Worm (Caenorhabditis elegans): ENCODE data around the gene F20C5.6.
"Not testable (repeated sequence)": the region's sequence is repeated elsewhere in the genome, so short reads cannot be mapped to it uniquely, and the experiment has no call there.

F20C5.6 gene

DNA sequence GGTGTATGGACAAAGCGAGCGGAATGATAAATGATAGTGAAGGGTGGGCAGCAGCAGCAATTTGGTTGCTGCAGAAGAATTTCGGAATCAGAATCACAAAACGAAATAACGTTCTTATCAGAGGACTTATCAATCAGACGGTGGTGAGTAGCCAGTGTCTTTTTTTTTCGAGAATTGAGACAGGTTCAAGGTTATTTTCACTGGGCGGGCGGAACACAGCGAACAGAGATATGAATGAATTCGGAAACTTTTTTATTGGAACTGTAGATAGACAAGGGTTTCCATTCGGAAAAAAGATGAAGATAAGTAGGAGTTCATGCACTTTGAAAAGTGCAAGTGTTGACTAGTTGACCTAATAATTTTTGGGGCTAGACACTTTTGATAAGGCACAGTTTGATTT is 20.2 kb upstream of the F20C5.6 start:
- peak; percentile 92 for TF ChIP-seq fos-1 (tag; optimal IDR thresholded peaks at IDR 0.05)
- TF ChIP-seq mbf-1 (tag; optimal IDR thresholded peaks at IDR 0.05): no peak
- TF ChIP-seq nhr-10 (tag; optimal IDR thresholded peaks at IDR 0.05): no peak
- no peak for TF ChIP-seq elt-3 (tag; optimal IDR thresholded peaks at IDR 0.05)
- TF ChIP-seq egl-27 (tag; optimal IDR thresholded peaks at IDR 0.05): peak; percentile 61
- TF ChIP-seq lin-39 (tag; optimal IDR thresholded peaks at IDR 0.05): no peak
- no peak for TF ChIP-seq gmeb-1 (tag; optimal IDR thresholded peaks at IDR 0.05)
- peak; percentile 74 for TF ChIP-seq blmp-1 (tag; optimal IDR thresholded peaks at IDR 0.05; ENCODE audit: insufficient read depth)
- TF ChIP-seq nhr-25 (tag; optimal IDR thresholded peaks at IDR 0.05): peak; percentile 57
- TF ChIP-seq F13H6.1 (tag; optimal IDR thresholded peaks at IDR 0.05): peak; percentile 8
- peak; percentile 79 for TF ChIP-seq sma-9 (GFP tag; optimal IDR thresholded peaks at IDR 0.05)
- no peak for TF ChIP-seq sma-9 (tag; optimal IDR thresholded peaks at IDR 0.05)
- TF ChIP-seq Y55F3AM.14 (GFP tag; optimal IDR thresholded peaks at IDR 0.05): peak; percentile 38
- peak; percentile 68 for TF ChIP-seq sma-3 (GFP tag; optimal IDR thresholded peaks at IDR 0.05)
- no peak for TF ChIP-seq lsy-2 (tag; optimal IDR thresholded peaks at IDR 0.05)
- TF ChIP-seq sem-4 (tag; optimal IDR thresholded peaks at IDR 0.05): peak; percentile 42
- no peak for TF ChIP-seq zag-1 (tag; optimal IDR thresholded peaks at IDR 0.05)
- peak; percentile 77 for TF ChIP-seq nhr-21 (tag; optimal IDR thresholded peaks at IDR 0.05)

DNA sequence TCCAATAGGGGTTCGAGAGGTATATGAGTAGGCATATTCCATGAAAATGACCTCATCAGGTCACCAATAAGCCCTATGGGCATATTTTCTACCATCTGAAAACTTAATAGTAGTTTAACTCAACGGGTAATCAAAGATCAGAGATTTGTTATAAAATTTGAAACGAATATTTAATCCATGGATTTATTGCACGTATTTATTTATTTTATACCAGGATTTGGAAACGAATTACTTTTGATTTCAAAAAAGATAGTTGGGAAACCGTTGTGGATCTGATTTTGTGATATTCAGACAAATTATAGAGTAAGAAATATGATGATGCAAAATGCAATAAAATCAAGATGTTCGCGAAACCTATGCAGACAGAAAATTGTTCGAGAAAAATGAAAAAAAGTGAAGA is 19.8 kb upstream of the F20C5.6 start, which contains the start of gene C33D9.3:
Gene C33D9.3 (minus strand): TSS at position 101 of the 400 bp plus-strand sequence.
- TF ChIP-seq snpc-4 (tag; optimal IDR thresholded peaks at IDR 0.05) (no peak), ztf-11 (tag; optimal IDR thresholded peaks at IDR 0.05) (no peak), ama-1 (optimal IDR thresholded peaks at IDR 0.05) (no peak), alr-1 (tag; optimal IDR thresholded peaks at IDR 0.05) (no peak), dmd-4 (tag; optimal IDR thresholded peaks at IDR 0.05) (no peak), C34F6.9 (tag; optimal IDR thresholded peaks at IDR 0.05) (no peak), mab-5 (tag; optimal IDR thresholded peaks at IDR 0.05) (no peak), nhr-23 (tag; optimal IDR thresholded peaks at IDR 0.05) (no peak), nhr-12 (tag; optimal IDR thresholded peaks at IDR 0.05) (no peak), Y55F3AM.14 (GFP tag; optimal IDR thresholded peaks at IDR 0.05) (no peak), nhr-129 (tag; optimal IDR thresholded peaks at IDR 0.05) (no peak), nhr-237 (tag; optimal IDR thresholded peaks at IDR 0.05) (no peak), ztf-4 (tag; optimal IDR thresholded peaks at IDR 0.05) (no peak), unc-62 (GFP tag; optimal IDR thresholded peaks at IDR 0.05) (no peak), nhr-21 (tag; optimal IDR thresholded peaks at IDR 0.05) (no peak), egl-27 (tag; optimal IDR thresholded peaks at IDR 0.05) (no peak), lin-13 (GFP tag; optimal IDR thresholded peaks at IDR 0.05) (no peak), nhr-6 (tag; optimal IDR thresholded peaks at IDR 0.05) (no peak), lin-39 (tag; optimal IDR thresholded peaks at IDR 0.05) (no peak)

DNA sequence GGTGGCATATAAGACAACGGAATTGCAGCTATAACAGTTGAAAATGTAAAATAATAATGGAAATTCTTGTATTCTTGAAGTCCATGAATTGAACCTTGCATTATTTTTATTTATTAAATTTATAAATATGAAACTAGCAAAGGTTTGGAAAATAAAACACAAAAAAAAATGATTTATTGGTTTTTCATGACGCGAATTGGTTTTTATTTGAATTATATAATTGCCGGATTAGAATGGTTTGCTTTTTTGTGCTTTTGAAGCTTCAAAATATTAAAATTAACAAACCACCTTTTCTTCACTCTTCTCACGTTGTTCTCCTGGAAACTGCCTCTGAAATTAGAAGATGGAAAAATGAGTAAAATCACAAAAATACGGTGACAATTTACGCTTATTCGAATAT is 17.1 kb upstream of the F20C5.6 start, which contains the start of gene sru-35:
Gene sru-35 (minus strand): TSS at position 101 of the 400 bp plus-strand sequence.
- no peak for TF ChIP-seq C34F6.9 (tag; optimal IDR thresholded peaks at IDR 0.05)
- TF ChIP-seq elt-3 (tag; optimal IDR thresholded peaks at IDR 0.05): no peak
- no peak for TF ChIP-seq nhr-12 (tag; optimal IDR thresholded peaks at IDR 0.05)
- TF ChIP-seq ceh-16 (tag; optimal IDR thresholded peaks at IDR 0.05): no peak
- no peak for TF ChIP-seq lin-11 (tag; optimal IDR thresholded peaks at IDR 0.05)
- no peak for TF ChIP-seq nhr-23 (tag; optimal IDR thresholded peaks at IDR 0.05)
- no peak for TF ChIP-seq egl-27 (tag; optimal IDR thresholded peaks at IDR 0.05)
- TF ChIP-seq Y55F3AM.14 (GFP tag; optimal IDR thresholded peaks at IDR 0.05): no peak
- no peak for TF ChIP-seq nhr-237 (tag; optimal IDR thresholded peaks at IDR 0.05)
- no peak for TF ChIP-seq dmd-4 (tag; optimal IDR thresholded peaks at IDR 0.05)
- no peak for TF ChIP-seq ztf-1 (GFP tag; conservative IDR thresholded peaks at IDR 0.05)
- TF ChIP-seq nhr-21 (tag; optimal IDR thresholded peaks at IDR 0.05): no peak
- TF ChIP-seq nhr-77 (tag; optimal IDR thresholded peaks at IDR 0.05): no peak
- no peak for TF ChIP-seq F13H6.1 (tag; optimal IDR thresholded peaks at IDR 0.05)
- no peak for TF ChIP-seq lin-39 (tag; optimal IDR thresholded peaks at IDR 0.05)

DNA sequence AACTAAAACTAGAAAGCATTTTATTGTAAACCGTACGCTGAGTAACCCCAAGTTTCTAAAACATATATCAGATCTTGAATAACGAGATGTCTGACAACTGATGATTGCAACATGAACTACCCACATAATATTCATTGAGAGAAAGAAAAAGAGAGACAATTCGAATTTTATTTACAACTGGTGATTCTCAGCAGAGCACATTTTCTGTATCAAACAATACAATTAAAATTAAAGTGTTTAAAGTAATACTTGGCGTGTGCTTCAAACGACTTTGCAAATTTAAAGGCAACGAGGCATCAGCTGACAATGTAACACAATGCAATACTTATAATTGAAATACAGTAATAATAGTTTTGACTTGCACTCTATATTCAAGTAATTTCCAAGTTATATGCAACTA is 15.0 kb upstream of the F20C5.6 start, which contains the start of gene C33D9.10:
Gene C33D9.10 (minus strand): TSS at position 101 of the 400 bp plus-strand sequence.
- not testable (repeated sequence) for TF ChIP-seq ztf-4 (tag; optimal IDR thresholded peaks at IDR 0.05); gmeb-1 (tag; optimal IDR thresholded peaks at IDR 0.05); unc-55 (GFP tag; optimal IDR thresholded peaks at IDR 0.05)
